Fruit fly (Drosophila melanogaster): ENCODE results near the gene Hcf.

dm6 chr4:402928-403575 is 43.3 kb downstream of the Hcf start:
- TF ChIP-seq psq (optimal IDR thresholded peaks at IDR 0.05) (no peak), h (optimal IDR thresholded peaks at IDR 0.05) (no peak)
